Worm (Caenorhabditis elegans): ENCODE results near the gene nstp-1.
A peak's percentile ranks its signal among the peaks of the same experiment; 100 is the strongest.

The nstp-1 gene

DNA sequence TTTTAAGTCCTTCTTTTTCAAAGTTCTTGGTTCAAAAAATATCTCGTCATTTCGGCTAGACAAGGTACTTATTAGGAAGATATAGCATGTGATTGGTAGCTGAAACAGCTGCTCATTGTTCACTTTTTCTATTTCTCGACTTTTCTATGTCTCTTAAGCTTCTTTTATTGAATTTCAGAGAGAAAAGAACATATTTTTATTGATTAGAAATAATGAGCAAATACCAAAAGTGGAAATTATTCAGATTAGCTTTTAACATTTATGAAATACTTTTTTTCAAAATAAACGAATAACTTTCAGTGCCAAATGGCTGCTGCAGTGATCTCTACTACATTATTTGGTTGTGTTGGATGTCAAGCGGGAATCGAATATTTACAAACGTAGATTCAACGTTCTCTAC lies at the start of gene nstp-1:
Gene nstp-1, plus strand, starts transcription at position 301 of the 400 bp plus-strand sequence.
- TF ChIP-seq lin-39 (tag; optimal IDR thresholded peaks at IDR 0.05) (no peak), mml-1 (tag; optimal IDR thresholded peaks at IDR 0.05) (no peak), egl-27 (tag; optimal IDR thresholded peaks at IDR 0.05) (no peak), pha-4 (tag; optimal IDR thresholded peaks at IDR 0.05) (no peak)

DNA sequence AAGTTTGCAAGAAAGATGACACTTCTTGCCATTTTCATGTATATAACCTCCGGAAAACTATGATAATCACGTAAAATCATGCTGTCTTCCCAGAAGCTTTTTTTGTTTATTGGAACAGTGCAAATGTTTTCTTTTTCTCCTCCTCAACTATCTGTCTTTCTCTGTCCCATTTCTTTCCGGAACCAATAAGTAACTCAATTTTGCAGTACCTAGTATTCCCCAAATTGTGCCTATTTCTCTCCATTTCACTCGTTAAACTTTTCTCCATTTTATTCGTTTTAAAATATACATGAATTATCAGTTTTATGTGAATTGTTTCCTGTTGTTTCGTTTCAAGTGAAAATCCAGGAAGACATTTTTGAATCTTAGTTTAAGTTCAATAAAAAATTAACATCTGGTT lies 41.2 kb upstream of the nstp-1 start:
- TF ChIP-seq nfya-1 (tag; optimal IDR thresholded peaks at IDR 0.05; ENCODE audit: insufficient read depth) (no peak), zag-1 (tag; optimal IDR thresholded peaks at IDR 0.05) (no peak), fkh-10 (GFP tag; optimal IDR thresholded peaks at IDR 0.05) (peak; percentile 43), R02D3.7 (tag; optimal IDR thresholded peaks at IDR 0.05) (no peak), elt-2 (tag; optimal IDR thresholded peaks at IDR 0.05) (no peak), ceh-28 (tag; optimal IDR thresholded peaks at IDR 0.05) (no peak), elt-3 (tag; optimal IDR thresholded peaks at IDR 0.05) (no peak), pha-4 (tag; optimal IDR thresholded peaks at IDR 0.05) (no peak)

DNA sequence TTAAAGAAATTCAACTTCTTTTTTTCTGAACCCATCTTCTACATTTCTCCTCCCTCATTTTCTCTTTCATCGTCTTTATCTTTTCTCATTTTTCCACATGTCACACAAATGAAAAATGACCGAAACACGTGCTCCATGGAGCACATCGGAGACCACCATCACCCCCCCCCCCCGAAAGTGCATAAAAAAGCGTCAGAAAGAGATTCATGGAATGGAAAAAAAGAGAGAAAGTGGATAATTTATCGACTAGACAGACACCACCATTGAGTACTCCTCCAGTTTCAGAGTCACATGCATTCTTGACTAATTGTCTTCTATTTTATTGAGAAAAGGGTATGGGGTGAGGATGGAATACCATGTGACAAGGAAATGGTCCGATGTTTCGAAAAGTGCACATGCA lies 37.5 kb upstream of the nstp-1 start:
- TF ChIP-seq lin-39 (tag; optimal IDR thresholded peaks at IDR 0.05) (peak; percentile 89), ztf-11 (tag; optimal IDR thresholded peaks at IDR 0.05) (no peak), mdl-1 (tag; optimal IDR thresholded peaks at IDR 0.05) (peak; percentile 33), nfya-1 (tag; optimal IDR thresholded peaks at IDR 0.05; ENCODE audit: insufficient read depth) (peak; percentile 27)

DNA sequence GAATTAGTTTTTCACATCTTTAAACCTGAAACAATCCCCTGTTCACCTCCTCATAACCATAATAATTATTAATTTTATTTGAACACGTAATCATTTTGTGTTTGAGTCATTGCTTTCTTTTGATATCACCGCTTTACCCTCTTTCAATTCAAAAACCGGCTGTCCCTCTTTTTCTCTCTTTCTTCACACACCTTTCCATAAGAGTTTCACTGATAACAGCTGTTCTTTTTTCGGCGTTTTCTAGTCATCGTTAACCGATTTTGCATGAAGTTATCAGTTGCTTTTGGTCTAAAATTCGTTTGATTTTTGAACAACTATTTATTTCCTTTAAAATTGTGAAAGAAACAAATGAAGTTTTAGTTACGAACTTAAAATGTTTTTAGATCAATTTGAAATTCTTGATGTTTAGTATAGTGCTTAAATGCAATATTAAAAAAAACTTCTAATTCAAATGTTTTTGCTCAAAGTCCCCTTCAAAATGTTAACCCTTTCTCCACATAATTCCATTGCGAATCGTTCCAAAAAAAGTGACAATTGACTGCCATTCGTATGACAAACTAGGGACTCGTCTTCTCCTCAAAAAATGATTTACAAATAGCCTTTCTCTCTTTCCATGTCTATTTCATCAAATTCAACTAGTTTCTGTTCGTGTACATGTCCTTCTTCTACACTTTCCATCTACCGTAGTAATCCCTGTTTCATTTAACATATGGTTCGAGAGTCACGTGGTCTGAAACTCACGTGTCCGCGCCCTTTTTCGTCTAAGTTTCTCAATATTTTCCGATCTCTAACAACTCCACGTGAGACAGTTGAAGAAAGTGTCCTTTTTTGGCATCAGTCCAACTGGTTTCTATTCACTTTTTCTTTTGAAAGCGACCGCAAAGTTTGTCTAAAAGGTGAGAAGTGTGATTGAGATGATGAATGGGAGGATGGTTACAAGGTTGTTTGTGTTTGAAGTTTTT lies 35.3 kb upstream of the nstp-1 start:
- TF ChIP-seq elt-3 (tag; optimal IDR thresholded peaks at IDR 0.05), result no peak
- no peak for TF ChIP-seq sea-2 (GFP tag; optimal IDR thresholded peaks at IDR 0.05)
- TF ChIP-seq hmg-11 (tag; optimal IDR thresholded peaks at IDR 0.05), result no peak
- TF ChIP-seq lsy-12 (tag; optimal IDR thresholded peaks at IDR 0.05), result peak; percentile 33
- TF ChIP-seq nhr-25 (tag; optimal IDR thresholded peaks at IDR 0.05), result peak; percentile 99
- TF ChIP-seq ceh-16 (tag; optimal IDR thresholded peaks at IDR 0.05), result no peak
- TF ChIP-seq aly-2 (tag; optimal IDR thresholded peaks at IDR 0.05), result no peak
- peak; percentile 77 for TF ChIP-seq jun-1 (tag; optimal IDR thresholded peaks at IDR 0.05)
- TF ChIP-seq tbx-2 (tag; optimal IDR thresholded peaks at IDR 0.05), result peak; percentile 32
- TF ChIP-seq egl-5 (tag; optimal IDR thresholded peaks at IDR 0.05), result no peak
- no peak for TF ChIP-seq fkh-2 (tag; optimal IDR thresholded peaks at IDR 0.05)
- peak; percentile 85 for TF ChIP-seq nhr-43 (tag; optimal IDR thresholded peaks at IDR 0.05; ENCODE audit: poor library complexity, severe bottlenecking)
- no peak for TF ChIP-seq R02D3.7 (tag; optimal IDR thresholded peaks at IDR 0.05)
- no peak for TF ChIP-seq ceh-28 (tag; optimal IDR thresholded peaks at IDR 0.05)
- TF ChIP-seq nfya-1 (tag; optimal IDR thresholded peaks at IDR 0.05; ENCODE audit: insufficient read depth), result peak; percentile 54
- no peak for TF ChIP-seq nhr-12 (tag; optimal IDR thresholded peaks at IDR 0.05)
- TF ChIP-seq unc-39 (tag; optimal IDR thresholded peaks at IDR 0.05), result no peak
- TF ChIP-seq nhr-11 (tag; optimal IDR thresholded peaks at IDR 0.05), result no peak
- no peak for TF ChIP-seq nhr-76 (tag; optimal IDR thresholded peaks at IDR 0.05)
- TF ChIP-seq lin-39 (tag; optimal IDR thresholded peaks at IDR 0.05), result no peak
- TF ChIP-seq mml-1 (tag; optimal IDR thresholded peaks at IDR 0.05), result no peak
- no peak for TF ChIP-seq eor-1 (tag; optimal IDR thresholded peaks at IDR 0.05)
- TF ChIP-seq elt-2 (tag; optimal IDR thresholded peaks at IDR 0.05), result peak; percentile 75
- peak; percentile 81 for TF ChIP-seq mdl-1 (tag; optimal IDR thresholded peaks at IDR 0.05)
- TF ChIP-seq nhr-23 (tag; optimal IDR thresholded peaks at IDR 0.05), result peak; percentile 66
- TF ChIP-seq elt-1 (tag; optimal IDR thresholded peaks at IDR 0.05), result no peak
- TF ChIP-seq nhr-67 (tag; optimal IDR thresholded peaks at IDR 0.05), result no peak
- peak; percentile 93 for TF ChIP-seq pqm-1 (tag; optimal IDR thresholded peaks at IDR 0.05)
- peak; percentile 7 for TF ChIP-seq fos-1 (tag; optimal IDR thresholded peaks at IDR 0.05)
- TF ChIP-seq lin-15B (tag; optimal IDR thresholded peaks at IDR 0.05), result no peak
- peak; percentile 43 for TF ChIP-seq pha-4 (tag; optimal IDR thresholded peaks at IDR 0.05)
